Fruit fly (Drosophila melanogaster) whole organism, embryonic: ENCODE measurements around the gene Scr.

Experiments
- BEAF-32 ChIP-seq: fragments of 200-800 bp; sonication (Bioruptor generic); optimal IDR thresholded peaks from 3 replicates; lab custom pipeline; 2017; ENCODE audit warnings: missing biosample characterization, missing genetic modification characterization, mild to moderate bottlenecking, moderate library complexity, missing genetic modification reagents
- Bdp1 ChIP-seq: fragments of 200-800 bp; sonication (Bioruptor generic); optimal IDR thresholded peaks from 3 replicates; lab custom pipeline; 2016; ENCODE audit warnings: missing biosample characterization, missing genetic modification characterization
- C15 ChIP-seq: fragments of 200-800 bp; sonication (Bioruptor generic); IDR thresholded peaks from 3 replicates; pipeline ENCODE4 v1.3.6; 2022; ENCODE audit warnings: missing biosample characterization, missing genetic modification characterization
- CG10209 ChIP-seq: fragments of 200-800 bp; sonication (Bioruptor generic); optimal IDR thresholded peaks from 3 replicates; lab custom pipeline; 2017; ENCODE audit warnings: missing biosample characterization, mild to moderate bottlenecking, missing genetic modification characterization, missing genetic modification reagents
- CG10274 ChIP-seq: fragments of 200-800 bp; sonication (Bioruptor generic); optimal IDR thresholded peaks from 3 replicates; lab custom pipeline; 2017; ENCODE audit warnings: missing biosample characterization, mild to moderate bottlenecking, missing genetic modification characterization
- CG11398 ChIP-seq: fragments of 200-800 bp; sonication (Bioruptor generic); optimal IDR thresholded peaks from 2 replicates; lab custom pipeline; 2016; ENCODE audit warnings: missing biosample characterization, missing genetic modification characterization
- CG12155 ChIP-seq: fragments of 200-800 bp; sonication (Bioruptor generic); optimal IDR thresholded peaks from 3 replicates; lab custom pipeline; 2016; ENCODE audit warnings: missing biosample characterization, missing genetic modification characterization
- CG12391 ChIP-seq: fragments of 200-800 bp; sonication (Bioruptor generic); optimal IDR thresholded peaks from 3 replicates; lab custom pipeline; 2018; ENCODE audit warnings: missing biosample characterization, mild to moderate bottlenecking, missing genetic modification characterization, moderate library complexity
- CG15011 ChIP-seq: fragments of 200-800 bp; sonication (Bioruptor generic); optimal IDR thresholded peaks from 3 replicates; lab custom pipeline; 2018; ENCODE audit warnings: missing biosample characterization, mild to moderate bottlenecking, missing genetic modification characterization
- CG1529 ChIP-seq: fragments of 200-800 bp; sonication (Bioruptor generic); optimal IDR thresholded peaks from 3 replicates; lab custom pipeline; 2018; ENCODE audit warnings: missing biosample characterization, missing genetic modification characterization
- CG1603 ChIP-seq: fragments of 200-800 bp; sonication (Bioruptor generic); optimal IDR thresholded peaks from 2 replicates; lab custom pipeline; 2019; ENCODE audit warnings: missing biosample characterization, mild to moderate bottlenecking, missing genetic modification characterization, moderate library complexity
- CG17568 ChIP-seq: fragments of 200-800 bp; sonication (Bioruptor generic); optimal IDR thresholded peaks from 2 replicates; lab custom pipeline; 2018; ENCODE audit warnings: missing biosample characterization, mild to moderate bottlenecking, missing genetic modification characterization, moderate library complexity
- CG2678 ChIP-seq: fragments of 200-800 bp; sonication (Bioruptor generic); optimal IDR thresholded peaks from 3 replicates; lab custom pipeline; 2019; ENCODE audit warnings: missing biosample characterization, mild to moderate bottlenecking, missing genetic modification characterization, moderate library complexity
- CG2889 ChIP-seq: fragments of 200-800 bp; sonication (Bioruptor generic); IDR thresholded peaks from 3 replicates; pipeline ENCODE4 v1.3.6; 2022; ENCODE audit warnings: missing biosample characterization, missing genetic modification characterization
- CG33557 ChIP-seq: fragments of 200-800 bp; sonication (Bioruptor generic); optimal IDR thresholded peaks from 2 replicates; lab custom pipeline; 2019; ENCODE audit warnings: missing biosample characterization, mild to moderate bottlenecking, missing genetic modification characterization, moderate library complexity
- CG3995 ChIP-seq: fragments of 200-800 bp; sonication (Bioruptor generic); optimal IDR thresholded peaks from 3 replicates; lab custom pipeline; 2016; ENCODE audit warnings: missing biosample characterization, missing genetic modification characterization
- CG4707 ChIP-seq: fragments of 200-800 bp; sonication (Bioruptor generic); optimal IDR thresholded peaks from 2 replicates; lab custom pipeline; 2018; ENCODE audit warnings: missing biosample characterization, mild to moderate bottlenecking, missing genetic modification characterization, moderate library complexity
- CG4854 ChIP-seq: fragments of 200-800 bp; sonication (Bioruptor generic); optimal IDR thresholded peaks from 2 replicates; lab custom pipeline; 2016; ENCODE audit warnings: missing biosample characterization, missing genetic modification characterization, inconsistent platforms
- CkIIα-i1 ChIP-seq: fragments of 200-800 bp; sonication (Bioruptor generic); IDR thresholded peaks from 2 replicates; pipeline ENCODE4 v1.3.6; 2022; ENCODE audit warnings: missing biosample characterization, missing genetic modification characterization
- E2f1 ChIP-seq: fragments of 200-800 bp; sonication (Bioruptor generic); IDR thresholded peaks from 2 replicates; pipeline ENCODE4 v1.3.6; 2022; ENCODE audit warnings: missing biosample characterization, missing genetic modification characterization
- Eip74EF ChIP-seq, 2 experiments: fragments of 200-800 bp in 1 of 2; fragments of >200 bp in 1 of 2; sonication (Bioruptor generic) in 1 of 2; optimal IDR thresholded peaks; 2 replicates each; lab custom pipeline; 2017 to 2019; ENCODE audit warnings: missing biosample characterization in 2 of 2, missing genetic modification characterization in 2 of 2, mild to moderate bottlenecking in 1 of 2, moderate library complexity in 1 of 2
- HLH54F ChIP-seq: fragments of 200-800 bp; sonication (Bioruptor generic); optimal IDR thresholded peaks from 3 replicates; lab custom pipeline; 2016; ENCODE audit warnings: missing biosample characterization, missing genetic modification characterization
- Hmx ChIP-seq: fragments of 200-800 bp; sonication (Bioruptor generic); optimal IDR thresholded peaks from 2 replicates; lab custom pipeline; 2016; ENCODE audit warnings: missing biosample characterization, missing genetic modification characterization
- Lim3 ChIP-seq: fragments of 200-800 bp; sonication (Bioruptor generic); IDR thresholded peaks from 2 replicates; pipeline ENCODE4 v1.3.6; 2022; ENCODE audit warnings: missing biosample characterization, missing genetic modification characterization
- MTF-1 ChIP-seq: fragments of 200-800 bp; sonication (Bioruptor generic); optimal IDR thresholded peaks from 2 replicates; lab custom pipeline; 2018; ENCODE audit warnings: missing biosample characterization, mild to moderate bottlenecking, missing genetic modification characterization, borderline replicate concordance
- Max ChIP-seq: fragments of 200-800 bp; sonication (Bioruptor generic); optimal IDR thresholded peaks from 2 replicates; lab custom pipeline; 2016; ENCODE audit warnings: missing biosample characterization, mild to moderate bottlenecking, missing genetic modification characterization
- Pdp1 ChIP-seq, 2 experiments: fragments of 200-800 bp; sonication (Bioruptor generic); optimal IDR thresholded peaks; 3 replicates each; lab custom pipeline; 2016; ENCODE audit warnings: missing biosample characterization in 2 of 2, missing genetic modification characterization in 2 of 2, mild to moderate bottlenecking in 1 of 2, moderate library complexity in 1 of 2
- Ptx1 ChIP-seq: fragments of 200-800 bp; sonication (Bioruptor generic); IDR thresholded peaks from 2 replicates; pipeline ENCODE4 v1.3.6; 2022; ENCODE audit warnings: missing biosample characterization, missing genetic modification characterization
- Tbp ChIP-seq: fragments of >200 bp; optimal IDR thresholded peaks from 2 replicates; lab custom pipeline; 2018; ENCODE audit warnings: missing biosample characterization, missing genetic modification characterization
- amos ChIP-seq: fragments of 200-800 bp; sonication (Bioruptor generic); IDR thresholded peaks from 2 replicates; pipeline ENCODE4 v1.3.6; 2022; ENCODE audit warnings: missing biosample characterization, missing genetic modification characterization; ENCODE audit not compliant: partially characterized antibody
- ash1 ChIP-seq: fragments of 200-800 bp; sonication (Bioruptor generic); optimal IDR thresholded peaks from 2 replicates; lab custom pipeline; 2018; ENCODE audit warnings: missing biosample characterization, mild to moderate bottlenecking, missing genetic modification characterization
- cato ChIP-seq: fragments of 200-800 bp; sonication (Bioruptor generic); optimal IDR thresholded peaks from 2 replicates; lab custom pipeline; 2016; ENCODE audit warnings: missing biosample characterization, missing genetic modification characterization, borderline replicate concordance
- dati ChIP-seq: fragments of 200-800 bp; sonication (Bioruptor generic); IDR thresholded peaks from 2 replicates; pipeline ENCODE4 v1.3.6; 2022; ENCODE audit warnings: missing biosample characterization, missing genetic modification characterization
- dmrt11E ChIP-seq: fragments of 200-800 bp; sonication (Bioruptor generic); optimal IDR thresholded peaks from 3 replicates; lab custom pipeline; 2018; ENCODE audit warnings: missing biosample characterization, mild to moderate bottlenecking, missing genetic modification characterization, moderate library complexity
- fd3F ChIP-seq: fragments of 200-800 bp; sonication (Bioruptor generic); optimal IDR thresholded peaks from 2 replicates; lab custom pipeline; 2018; ENCODE audit warnings: missing biosample characterization, mild to moderate bottlenecking, missing genetic modification characterization, moderate library complexity
- fu2 ChIP-seq: fragments of 200-800 bp; sonication (Bioruptor generic); optimal IDR thresholded peaks from 2 replicates; lab custom pipeline; 2016; ENCODE audit warnings: missing biosample characterization, missing genetic modification characterization
- gem ChIP-seq: fragments of 200-800 bp; sonication (Bioruptor generic); optimal IDR thresholded peaks from 2 replicates; lab custom pipeline; 2019; ENCODE audit warnings: missing biosample characterization, mild to moderate bottlenecking, missing genetic modification characterization, moderate library complexity
- her ChIP-seq: fragments of 200-800 bp; sonication (Bioruptor generic); optimal IDR thresholded peaks from 2 replicates; lab custom pipeline; 2016; ENCODE audit warnings: missing biosample characterization, missing genetic modification characterization
- hkb ChIP-seq, 2 experiments: fragments of 200-800 bp in 1 of 2; fragments of >200 bp in 1 of 2; sonication (Bioruptor generic) in 1 of 2; IDR thresholded peaks in 1 of 2; optimal IDR thresholded peaks in 1 of 2; 2 replicates each; pipeline versions ENCODE4 v1.3.6 to Lab custom; 2017 to 2022; ENCODE audit warnings: missing biosample characterization in 1 of 2, missing genetic modification characterization in 1 of 2
- phol ChIP-seq: fragments of 200-800 bp; sonication (Bioruptor generic); optimal IDR thresholded peaks from 3 replicates; lab custom pipeline; 2018; ENCODE audit warnings: missing biosample characterization, mild to moderate bottlenecking, missing genetic modification characterization, moderate library complexity
- repo ChIP-seq: fragments of 200-800 bp; sonication (Bioruptor generic); optimal IDR thresholded peaks from 2 replicates; lab custom pipeline; 2016; ENCODE audit warnings: missing biosample characterization, missing genetic modification characterization
- run ChIP-seq: fragments of 200-800 bp; sonication (Bioruptor generic); optimal IDR thresholded peaks from 3 replicates; lab custom pipeline; 2018; ENCODE audit warnings: missing biosample characterization, mild to moderate bottlenecking, missing genetic modification characterization
- sc ChIP-seq, 3 experiments: fragments of >200 bp in 2 of 3; fragments of 200-800 bp in 1 of 3; sonication (Bioruptor generic) in 1 of 3; optimal IDR thresholded peaks; 2 replicates in 2 of 3; 3 replicates in 1 of 3; lab custom pipeline; 2017; ENCODE audit warnings: mild to moderate bottlenecking in 1 of 3, missing biosample characterization in 1 of 3, missing genetic modification characterization in 1 of 3, missing genetic modification reagents in 1 of 3
- sim ChIP-seq: fragments of 200-800 bp; sonication (Bioruptor generic); IDR thresholded peaks from 2 replicates; pipeline ENCODE4 v1.3.6; 2022; ENCODE audit warnings: missing biosample characterization, missing genetic modification characterization
- so ChIP-seq: fragments of 200-800 bp; sonication (Bioruptor generic); IDR thresholded peaks from 3 replicates; pipeline ENCODE4 v1.3.6; 2022; ENCODE audit warnings: missing biosample characterization, missing genetic modification characterization
- tna ChIP-seq: fragments of 200-800 bp; sonication (Bioruptor generic); IDR thresholded peaks from 2 replicates; pipeline ENCODE4 v1.3.6; 2022; ENCODE audit warnings: missing biosample characterization, missing genetic modification characterization; ENCODE audit not compliant: partially characterized antibody
- ttk ChIP-seq: fragments of 200-800 bp; sonication (Bioruptor generic); IDR thresholded peaks from 2 replicates; pipeline ENCODE4 v2.1.2; 2022; ENCODE audit warnings: missing biosample characterization, missing genetic modification characterization
- twi ChIP-seq: fragments of 200-800 bp; optimal IDR thresholded peaks from 2 replicates; lab custom pipeline; 2019; ENCODE audit warnings: missing biosample characterization, mild to moderate bottlenecking, missing genetic modification characterization, moderate library complexity

Gene Scr

dm6 chr3R:6816272-6816980, 33.4 kb downstream of the Scr start (continued):
- TF ChIP-seq Lim3 (GFP tag; lab: Robert Waterston, UW) (no peak), E2f1 (GFP tag; lab: Robert Waterston, UW) (no peak), fd3F (GFP tag; lab: Kevin White, UChicago) (no peak), her (peak; percentile 17), twi (tag; lab: Kevin White, UChicago) (no peak), Eip74EF (GFP tag; optimal IDR thresholded peaks at IDR 0.05; lab: Kevin White, UChicago) (no peak), repo (GFP tag; lab: Kevin White, UChicago) (peak; percentile 7), Bdp1 (no peak), CG33557 (GFP tag; lab: Kevin White, UChicago) (no peak), dmrt11E (peak; percentile 42), CG1529 (GFP tag; lab: Kevin White, UChicago) (no peak), CG2678 (tag; lab: Kevin White, UChicago) (peak; percentile 43), CG3995 (GFP tag; lab: Kevin White, UChicago) (no peak), sim (GFP tag; lab: Robert Waterston, UW) (0 out of 2 replicates have a peak, but pooled peaks have one; percentile 13), HLH54F (GFP tag; lab: Kevin White, UChicago) (no peak), CG17568 (GFP tag; lab: Kevin White, UChicago) (no peak), CG12391 (tag; lab: Kevin White, UChicago) (peak; percentile 42), Ptx1 (GFP tag; lab: Robert Waterston, UW) (peak; percentile 11; the same call in 1 of the 2 replicates), CG12155 (GFP tag; lab: Kevin White, UChicago) (no peak), sc (optimal IDR thresholded peaks at IDR 0.05; lab: Kevin White, UChicago) (no peak), sc (GFP tag; optimal IDR thresholded peaks at IDR 0.05; lab: Kevin White, UChicago) (peak; percentile 9), MTF-1 (no peak), CG10209 (GFP tag; lab: Kevin White, UChicago) (peak; percentile 22), CG10274 (no peak), CG1603 (tag; lab: Kevin White, UChicago) (peak; percentile 12), cato (GFP tag; lab: Kevin White, UChicago) (no peak), Tbp (GFP tag; lab: Kevin White, UChicago) (no peak), so (GFP tag; lab: Robert Waterston, UW) (no peak), fu2 (GFP tag; lab: Kevin White, UChicago) (no peak), BEAF-32 (no peak), CG15011 (GFP tag; lab: Kevin White, UChicago) (no peak), amos (GFP tag; lab: Robert Waterston, UW) (peak; percentile 24; the same call in 1 of the 2 replicates), dati (GFP tag; lab: Robert Waterston, UW) (no peak), CG11398 (GFP tag; lab: Kevin White, UChicago) (no peak), ash1 (no peak), run (tag; lab: Kevin White, UChicago) (no peak), tna (GFP tag; lab: Robert Waterston, UW) (no peak), CkIIα-i1 (GFP tag; lab: Robert Waterston, UW) (no peak), Hmx (GFP tag; lab: Kevin White, UChicago) (no peak), gem (tag; lab: Kevin White, UChicago) (peak; percentile 58), ttk (GFP tag; lab: Robert Waterston, UW) (no peak), Max (no peak), CG2889 (GFP tag; lab: Robert Waterston, UW) (no peak), C15 (GFP tag; lab: Robert Waterston, UW) (no peak), Pdp1 (GFP tag; optimal IDR thresholded peaks at IDR 0.05; lab: Kevin White, UChicago) (peak in 1 of 2 experiments; percentile 64), CG4854 (GFP tag; lab: Kevin White, UChicago) (no peak), phol (peak; percentile 27), CG4707 (GFP tag; lab: Kevin White, UChicago) (no peak), hkb (optimal IDR thresholded peaks at IDR 0.05; lab: Kevin White, UChicago) (no peak), hkb (GFP tag; IDR thresholded peaks at IDR 0.05; lab: Robert Waterston, UW) (0 out of 2 replicates have a peak, but pooled peaks have one; percentile 7)
- TF ChIP-seq, all 482 proteins: peak for 124
